Worm (Caenorhabditis elegans) whole organism, midembryonic: Measurements from ENCODE around the gene Y57E12AL.6.
A peak's percentile ranks its signal among the peaks of the same experiment; 100 is the strongest.

Experiments used
- T22C8.4 ChIP-seq: fragments of 200-800 bp; sonication (Bioruptor generic); IDR thresholded peaks from 2 replicates; pipeline ENCODE4 v1.3.6; 2022; ENCODE audit warnings: missing genetic modification characterization, missing compliant biosample characterization
- cog-1 ChIP-seq: sonication (generic microtip); optimal IDR thresholded peaks from 2 replicates; lab custom pipeline; 2016; ENCODE audit warnings: missing genetic modification characterization, missing compliant biosample characterization
- flt-1 ChIP-seq: fragments of 200-800 bp; sonication (Bioruptor generic); IDR thresholded peaks from 2 replicates; pipeline ENCODE4 v1.3.6; 2022; ENCODE audit warnings: missing genetic modification characterization, missing compliant biosample characterization
- klf-2 ChIP-seq: fragments of 200-800 bp; sonication (Bioruptor generic); conservative IDR thresholded peaks from 2 replicates; pipeline ENCODE4 v1.3.6; 2022; ENCODE audit warnings: missing genetic modification reagents, missing genetic modification characterization, missing compliant biosample characterization
- med-1 ChIP-seq: sonication (generic microtip); optimal IDR thresholded peaks from 2 replicates; lab custom pipeline; 2017; ENCODE audit warnings: missing genetic modification characterization, mild to moderate bottlenecking, missing compliant biosample characterization, antibody characterized with exemption, missing genetic modification reagents; ENCODE audit not compliant: insufficient read depth
- ref-1 ChIP-seq: fragments of 200-800 bp; sonication (Bioruptor generic); conservative IDR thresholded peaks from 2 replicates; pipeline ENCODE4 v1.3.6; 2022; ENCODE audit warnings: missing genetic modification reagents, missing genetic modification characterization, missing compliant biosample characterization
- tab-1 ChIP-seq: fragments of 200-800 bp; sonication (Bioruptor generic); IDR thresholded peaks from 2 replicates; pipeline ENCODE4 v1.3.6; 2022; ENCODE audit warnings: missing genetic modification characterization, missing compliant biosample characterization
- ztf-23 ChIP-seq: fragments of 200-800 bp; sonication (Bioruptor generic); IDR thresholded peaks from 2 replicates; pipeline ENCODE4 v1.3.6; 2022; ENCODE audit warnings: missing genetic modification reagents, missing genetic modification characterization, missing compliant biosample characterization
- ztf-29 ChIP-seq: fragments of 200-800 bp; sonication (Bioruptor generic); IDR thresholded peaks from 2 replicates; pipeline ENCODE4 v1.3.6; 2022; ENCODE audit warnings: missing genetic modification reagents, missing genetic modification characterization, missing compliant biosample characterization

The Y57E12AL.6 gene

DNA sequence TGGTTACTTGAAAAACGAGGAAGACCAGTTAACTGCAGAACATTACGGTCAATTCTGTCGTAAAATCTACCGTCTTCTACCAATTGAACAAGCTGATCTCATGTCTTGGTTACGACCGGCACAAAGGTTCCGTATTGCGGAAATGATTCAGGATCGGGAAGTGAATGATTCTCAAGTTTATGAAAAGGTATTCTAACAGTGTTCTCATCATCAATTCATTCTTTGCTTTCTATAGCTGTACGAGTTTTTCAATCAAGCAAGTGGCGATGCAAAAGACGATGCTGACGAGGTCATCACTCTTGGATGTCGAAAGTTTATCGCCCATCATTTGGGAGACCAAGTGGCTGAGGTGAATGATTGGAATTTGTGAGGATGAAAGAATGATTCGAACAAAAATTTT is 27.1 kb upstream of the Y57E12AL.6 start:
- no peak for TF ChIP-seq klf-2 (GFP tag; lab: Robert Waterston, UW)
- no peak for TF ChIP-seq T22C8.4 (GFP tag; lab: Robert Waterston, UW)
- TF ChIP-seq ztf-29 (GFP tag; lab: Robert Waterston, UW), result no peak
- TF ChIP-seq tab-1 (GFP tag; lab: Robert Waterston, UW), result no peak
- TF ChIP-seq med-1 (GFP tag; lab: Kevin White, UChicago), result no peak
- no peak for TF ChIP-seq cog-1 (tag; lab: Kevin White, UChicago)
- TF ChIP-seq flt-1, result no peak
- no peak for TF ChIP-seq ztf-23 (GFP tag; lab: Robert Waterston, UW)
- TF ChIP-seq ref-1 (GFP tag; lab: Robert Waterston, UW), result no peak

DNA sequence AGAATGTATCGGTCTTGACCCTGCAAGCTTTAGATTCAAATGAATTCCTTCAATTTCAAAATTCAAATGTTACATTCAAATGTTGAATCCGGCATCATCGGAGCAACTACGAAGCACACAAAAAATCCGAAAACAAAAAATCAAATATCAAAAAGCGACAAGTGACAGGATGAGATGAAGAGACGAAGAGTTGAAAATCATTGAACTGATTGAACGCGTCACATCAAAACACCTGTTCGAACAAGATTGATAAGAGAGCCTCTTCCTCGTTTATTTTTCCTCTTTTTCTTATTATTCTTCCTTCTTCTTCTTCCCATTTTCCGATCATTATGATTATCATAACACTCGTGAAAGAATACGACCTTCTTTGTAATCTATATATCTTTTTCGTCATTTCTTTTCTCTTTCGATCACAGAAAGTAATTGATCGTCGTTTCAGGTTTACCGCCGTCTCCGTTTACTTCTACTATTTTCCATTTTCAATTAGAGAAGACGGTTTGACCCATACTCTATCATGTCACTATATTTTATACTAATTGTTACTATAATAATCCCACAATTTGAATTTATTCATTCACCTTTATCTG is 25.3 kb upstream of the Y57E12AL.6 start, which contains the start of gene VC5.2:
Gene VC5.2 (plus strand): TSS at position 439 of the 587 bp plus-strand sequence.
- TF ChIP-seq ztf-23 (GFP tag; lab: Robert Waterston, UW) (no peak), med-1 (GFP tag; lab: Kevin White, UChicago) (no peak), cog-1 (tag; lab: Kevin White, UChicago) (no peak), tab-1 (GFP tag; lab: Robert Waterston, UW) (no peak), ztf-29 (GFP tag; lab: Robert Waterston, UW) (no peak), flt-1 (no peak), T22C8.4 (GFP tag; lab: Robert Waterston, UW) (no peak), ref-1 (GFP tag; lab: Robert Waterston, UW) (no peak), klf-2 (GFP tag; lab: Robert Waterston, UW) (no peak)

DNA sequence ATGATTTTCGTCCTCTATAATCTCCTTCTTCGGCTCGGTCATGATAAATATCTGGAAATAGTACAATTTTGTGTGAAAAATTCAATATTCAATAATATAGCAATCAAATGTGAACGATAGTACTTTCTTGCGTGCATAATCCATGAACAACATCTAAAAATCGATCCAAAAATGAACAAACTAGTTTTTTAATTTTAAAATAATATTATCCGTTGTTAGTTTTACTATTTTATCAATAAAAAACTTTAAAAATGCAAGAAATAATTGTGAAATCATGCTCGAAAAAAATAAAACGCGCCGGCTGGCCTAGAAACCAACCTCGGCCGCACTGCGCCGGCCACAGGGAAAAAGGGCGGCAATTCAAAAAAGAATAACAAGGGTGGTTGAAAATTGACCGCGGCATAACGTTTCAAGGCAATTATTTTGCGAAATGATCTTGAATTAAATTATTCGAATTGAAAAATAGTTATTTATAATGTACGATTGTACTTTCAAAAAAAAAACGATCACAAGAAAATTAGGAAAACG is 24.4 kb upstream of the Y57E12AL.6 start, which contains the start of gene mys-1:
Gene mys-1 (minus strand): TSS at position 51 of the 528 bp plus-strand sequence.
- TF ChIP-seq T22C8.4 (GFP tag; lab: Robert Waterston, UW), result no peak
- TF ChIP-seq ztf-23 (GFP tag; lab: Robert Waterston, UW), result peak; percentile 70

DNA sequence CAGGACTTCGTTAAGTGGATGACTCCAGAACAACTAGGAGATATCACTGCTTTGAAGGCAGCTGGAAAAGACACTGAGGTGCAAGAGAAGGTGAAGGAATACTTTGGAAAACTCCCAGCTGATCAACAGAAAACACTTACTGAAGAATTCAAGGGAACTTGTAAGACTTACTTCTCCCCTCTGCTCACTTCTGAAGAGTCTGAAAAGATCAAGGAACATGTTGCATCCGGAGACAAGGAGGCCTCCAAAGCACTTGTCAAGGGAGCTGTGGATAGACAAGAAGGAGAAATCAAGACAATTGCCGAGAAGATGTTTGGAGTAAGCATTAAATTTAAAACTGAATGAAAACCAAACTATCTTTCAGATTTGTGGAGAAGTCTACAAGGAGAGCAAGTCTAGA is 19.1 kb upstream of the Y57E12AL.6 start:
- no peak for TF ChIP-seq ztf-23 (GFP tag; lab: Robert Waterston, UW)
- TF ChIP-seq ref-1 (GFP tag; lab: Robert Waterston, UW), result no peak
- no peak for TF ChIP-seq flt-1
- TF ChIP-seq klf-2 (GFP tag; lab: Robert Waterston, UW), result no peak
- no peak for TF ChIP-seq T22C8.4 (GFP tag; lab: Robert Waterston, UW)
- no peak for TF ChIP-seq cog-1 (tag; lab: Kevin White, UChicago)
- TF ChIP-seq med-1 (GFP tag; lab: Kevin White, UChicago), result no peak
- TF ChIP-seq ztf-29 (GFP tag; lab: Robert Waterston, UW), result no peak
- TF ChIP-seq tab-1 (GFP tag; lab: Robert Waterston, UW), result no peak

DNA sequence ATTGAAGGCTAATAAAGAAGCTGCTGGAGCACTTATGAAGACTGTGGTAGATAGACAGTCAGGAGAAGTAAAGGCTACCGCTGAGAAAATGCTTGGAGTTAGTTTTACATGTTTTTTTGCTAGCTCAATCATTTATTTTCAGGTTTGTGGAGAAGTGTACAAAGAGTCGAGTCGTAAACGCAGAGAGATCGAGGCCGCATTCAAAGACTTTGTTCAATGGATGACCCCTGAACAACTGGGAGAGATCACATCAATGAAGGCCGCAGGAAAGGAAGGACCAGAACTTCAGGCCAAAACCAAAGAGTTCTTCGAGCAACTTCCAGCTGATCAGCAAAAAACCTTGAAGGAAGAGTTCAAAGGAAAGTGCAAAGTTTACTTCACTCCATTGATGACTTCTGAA is 18.5 kb upstream of the Y57E12AL.6 start:
- TF ChIP-seq T22C8.4 (GFP tag; lab: Robert Waterston, UW) (no peak), cog-1 (tag; lab: Kevin White, UChicago) (no peak), ztf-29 (GFP tag; lab: Robert Waterston, UW) (no peak), flt-1 (no peak), ztf-23 (GFP tag; lab: Robert Waterston, UW) (no peak), tab-1 (GFP tag; lab: Robert Waterston, UW) (no peak), ref-1 (GFP tag; lab: Robert Waterston, UW) (no peak), med-1 (GFP tag; lab: Kevin White, UChicago) (no peak), klf-2 (GFP tag; lab: Robert Waterston, UW) (no peak)

DNA sequence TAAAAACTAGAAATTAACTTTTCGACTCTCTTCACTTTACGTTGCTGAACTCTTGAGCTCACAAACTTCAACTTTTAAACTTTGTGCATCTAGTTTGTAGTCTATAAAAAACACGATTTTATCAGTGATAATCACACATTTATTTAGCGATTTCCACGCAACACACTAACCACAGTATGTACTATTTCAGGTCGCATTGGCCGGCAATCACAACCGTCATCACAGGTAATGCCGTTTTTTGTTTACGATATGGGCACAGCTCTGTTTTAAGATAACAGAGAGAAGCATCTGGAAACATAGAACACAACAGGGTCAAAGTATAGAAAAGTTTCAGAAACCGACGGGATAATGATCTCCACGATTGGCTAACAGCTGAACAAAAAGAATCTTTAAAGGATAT is 15.9 kb upstream of the Y57E12AL.6 start:
- TF ChIP-seq cog-1 (tag; lab: Kevin White, UChicago), result no peak
- no peak for TF ChIP-seq flt-1
- TF ChIP-seq T22C8.4 (GFP tag; lab: Robert Waterston, UW), result no peak
- no peak for TF ChIP-seq klf-2 (GFP tag; lab: Robert Waterston, UW)
- no peak for TF ChIP-seq ztf-29 (GFP tag; lab: Robert Waterston, UW)
- no peak for TF ChIP-seq tab-1 (GFP tag; lab: Robert Waterston, UW)
- no peak for TF ChIP-seq med-1 (GFP tag; lab: Kevin White, UChicago)
- no peak for TF ChIP-seq ref-1 (GFP tag; lab: Robert Waterston, UW)
- TF ChIP-seq ztf-23 (GFP tag; lab: Robert Waterston, UW), result no peak

DNA sequence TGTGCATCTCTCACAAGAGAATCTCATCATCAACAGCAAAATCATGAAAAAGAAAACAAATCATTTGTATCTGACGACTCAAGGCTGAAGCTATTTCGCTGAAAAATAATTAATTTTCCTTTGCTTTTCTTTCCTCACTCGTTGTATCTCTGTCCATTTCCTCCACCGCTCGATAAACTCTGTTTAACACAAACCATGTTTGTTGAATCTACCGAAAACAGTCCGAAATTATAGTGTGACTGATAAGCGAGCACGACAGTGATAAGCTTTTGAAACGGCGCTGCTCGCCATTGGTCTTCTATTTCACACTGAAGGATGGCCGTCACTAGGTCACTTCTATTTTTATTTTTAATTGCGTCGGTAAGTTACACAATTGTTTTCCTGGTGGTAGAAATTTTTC is 15.4 kb upstream of the Y57E12AL.6 start, which contains the start of gene npa-1:
Gene npa-1 (plus strand): TSS at position 142 of the 400 bp plus-strand sequence.
- TF ChIP-seq flt-1, result no peak
- TF ChIP-seq ref-1 (GFP tag; lab: Robert Waterston, UW), result no peak
- TF ChIP-seq med-1 (GFP tag; lab: Kevin White, UChicago), result no peak
- no peak for TF ChIP-seq cog-1 (tag; lab: Kevin White, UChicago)
- no peak for TF ChIP-seq T22C8.4 (GFP tag; lab: Robert Waterston, UW)
- TF ChIP-seq ztf-23 (GFP tag; lab: Robert Waterston, UW), result no peak
- no peak for TF ChIP-seq ztf-29 (GFP tag; lab: Robert Waterston, UW)
- TF ChIP-seq klf-2 (GFP tag; lab: Robert Waterston, UW), result no peak
- TF ChIP-seq tab-1 (GFP tag; lab: Robert Waterston, UW), result no peak

DNA sequence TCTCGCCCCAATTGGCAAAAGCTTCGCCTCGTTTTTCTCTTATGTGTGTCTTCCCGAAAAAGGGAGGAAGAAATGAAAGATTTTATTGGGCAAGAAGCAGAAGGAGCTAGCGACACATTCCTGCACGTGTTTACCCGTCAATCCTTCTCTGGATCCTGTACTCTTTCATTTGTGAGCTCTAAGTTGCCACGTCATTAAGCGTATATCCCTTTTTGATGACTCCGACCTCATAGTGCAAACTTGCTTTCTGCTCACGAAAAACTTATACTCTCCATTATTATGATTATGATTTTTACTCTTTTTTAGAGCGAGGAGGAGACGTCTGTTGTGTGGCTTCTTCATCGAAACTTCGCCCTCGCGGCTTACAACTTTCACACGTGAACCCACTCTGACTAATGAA is 12.0 kb upstream of the Y57E12AL.6 start, which contains the start of gene F27B10.1:
Gene F27B10.1 (plus strand): TSS at position 301 of the 400 bp plus-strand sequence.
- TF ChIP-seq tab-1 (GFP tag; lab: Robert Waterston, UW), result no peak

DNA sequence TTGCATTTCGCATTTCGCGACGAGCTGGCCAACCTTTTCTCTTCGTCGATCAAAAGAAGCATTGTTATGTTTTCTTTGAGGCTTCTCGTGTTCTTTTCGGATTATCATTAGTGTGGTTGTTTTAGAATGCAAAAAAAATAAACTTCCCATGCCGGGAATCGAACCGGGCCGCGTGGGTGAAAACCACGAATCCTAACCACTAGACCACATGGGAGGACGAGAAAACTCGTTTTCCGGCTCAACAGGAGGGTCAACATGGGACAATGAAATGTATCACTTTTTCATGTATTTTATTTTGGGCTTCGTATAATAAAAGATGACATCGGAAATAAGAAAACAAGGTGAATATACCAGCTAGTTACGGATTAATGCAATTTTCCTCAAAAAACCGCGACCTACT is 9.3 kb upstream of the Y57E12AL.6 start:
- no peak for TF ChIP-seq tab-1 (GFP tag; lab: Robert Waterston, UW)
